Fruit fly (Drosophila melanogaster) whole organism, embryonic: ENCODE measurements around the gene Ube4B.

Experiments
- Bgb ChIP-seq: fragments of 200-800 bp; sonication (Bioruptor generic); IDR thresholded peaks from 2 replicates; pipeline ENCODE4 v1.3.6; 2022; ENCODE audit warnings: missing biosample characterization, missing genetic modification characterization; ENCODE audit not compliant: partially characterized antibody
- BtbVII ChIP-seq: fragments of 200-800 bp; sonication (Bioruptor generic); optimal IDR thresholded peaks from 3 replicates; lab custom pipeline; 2017; ENCODE audit warnings: missing biosample characterization, mild to moderate bottlenecking, missing genetic modification characterization
- CG1024 ChIP-seq: fragments of 200-800 bp; sonication (Bioruptor generic); IDR thresholded peaks from 2 replicates; pipeline ENCODE4 v1.3.6; 2022; ENCODE audit warnings: missing biosample characterization, missing genetic modification characterization
- CG10366 ChIP-seq: fragments of 200-800 bp; sonication (Bioruptor generic); IDR thresholded peaks from 2 replicates; pipeline ENCODE4 v1.3.6; 2022; ENCODE audit warnings: missing biosample characterization, missing genetic modification characterization
- CG11695 ChIP-seq: fragments of 200-800 bp; sonication (Bioruptor generic); IDR thresholded peaks from 3 replicates; pipeline ENCODE4 v1.3.6; 2022; ENCODE audit warnings: missing biosample characterization, missing genetic modification characterization
- CG12391 ChIP-seq: fragments of 200-800 bp; sonication (Bioruptor generic); optimal IDR thresholded peaks from 3 replicates; lab custom pipeline; 2018; ENCODE audit warnings: missing biosample characterization, mild to moderate bottlenecking, missing genetic modification characterization, moderate library complexity
- CG13424 ChIP-seq: fragments of 200-800 bp; sonication (Bioruptor generic); optimal IDR thresholded peaks from 2 replicates; lab custom pipeline; 2019; ENCODE audit warnings: missing biosample characterization, mild to moderate bottlenecking, missing genetic modification characterization, moderate library complexity
- CG14050 ChIP-seq: fragments of 200-800 bp; sonication (Bioruptor generic); IDR thresholded peaks from 3 replicates; pipeline ENCODE4 v1.3.6; 2022; ENCODE audit warnings: missing biosample characterization, missing genetic modification characterization
- CG14860 ChIP-seq: fragments of 200-800 bp; sonication (Bioruptor generic); IDR thresholded peaks from 3 replicates; pipeline ENCODE4 v1.3.6; 2022; ENCODE audit warnings: missing biosample characterization, missing genetic modification characterization; ENCODE audit not compliant: partially characterized antibody
- CG17912 ChIP-seq: fragments of 200-800 bp; sonication (Bioruptor generic); optimal IDR thresholded peaks from 2 replicates; lab custom pipeline; 2018; ENCODE audit warnings: missing biosample characterization, mild to moderate bottlenecking, missing genetic modification characterization
- CG2202 ChIP-seq: fragments of 200-800 bp; sonication (Bioruptor generic); optimal IDR thresholded peaks from 2 replicates; lab custom pipeline; 2018; ENCODE audit warnings: missing biosample characterization, mild to moderate bottlenecking, missing genetic modification characterization
- CG2875 ChIP-seq: fragments of 200-800 bp; sonication (Bioruptor generic); optimal IDR thresholded peaks from 2 replicates; lab custom pipeline; 2017; ENCODE audit warnings: missing biosample characterization, mild to moderate bottlenecking, missing genetic modification characterization, missing genetic modification reagents
- CG32767 ChIP-seq: fragments of 200-800 bp; sonication (Bioruptor generic); IDR thresholded peaks from 2 replicates; pipeline ENCODE4 v1.3.6; 2022; ENCODE audit warnings: missing biosample characterization, missing genetic modification characterization
- CG7556 ChIP-seq: fragments of 200-800 bp; sonication (Bioruptor generic); optimal IDR thresholded peaks from 2 replicates; lab custom pipeline; 2017; ENCODE audit warnings: missing biosample characterization, mild to moderate bottlenecking, missing genetic modification characterization
- CG7745 ChIP-seq: fragments of 200-800 bp; sonication (Bioruptor generic); optimal IDR thresholded peaks from 2 replicates; lab custom pipeline; 2018; ENCODE audit warnings: missing biosample characterization, mild to moderate bottlenecking, missing genetic modification characterization, moderate library complexity
- CG9932 ChIP-seq: fragments of 200-800 bp; sonication (Bioruptor generic); IDR thresholded peaks from 2 replicates; pipeline ENCODE4 v1.3.6; 2022; ENCODE audit warnings: missing biosample characterization, missing genetic modification characterization
- CHES-1-like ChIP-seq: fragments of 200-800 bp; sonication (Bioruptor generic); optimal IDR thresholded peaks from 2 replicates; lab custom pipeline; 2016; ENCODE audit warnings: missing biosample characterization, missing genetic modification characterization
- CkIIα-i1 ChIP-seq: fragments of 200-800 bp; sonication (Bioruptor generic); IDR thresholded peaks from 2 replicates; pipeline ENCODE4 v1.3.6; 2022; ENCODE audit warnings: missing biosample characterization, missing genetic modification characterization
- D19B ChIP-seq: fragments of 200-800 bp; sonication (Bioruptor generic); optimal IDR thresholded peaks from 2 replicates; lab custom pipeline; 2017; ENCODE audit warnings: missing biosample characterization, mild to moderate bottlenecking, missing genetic modification characterization
- Kr ChIP-seq: fragments of 200-800 bp; sonication (Bioruptor generic); optimal IDR thresholded peaks from 2 replicates; lab custom pipeline; 2017; ENCODE audit warnings: missing biosample characterization, mild to moderate bottlenecking, missing genetic modification characterization
- MESR4 ChIP-seq: fragments of 200-800 bp; sonication (Bioruptor generic); optimal IDR thresholded peaks from 2 replicates; lab custom pipeline; 2018; ENCODE audit warnings: missing biosample characterization, mild to moderate bottlenecking, missing genetic modification characterization, moderate library complexity
- MTF-1 ChIP-seq: fragments of 200-800 bp; sonication (Bioruptor generic); optimal IDR thresholded peaks from 2 replicates; lab custom pipeline; 2018; ENCODE audit warnings: missing biosample characterization, mild to moderate bottlenecking, missing genetic modification characterization, borderline replicate concordance
- NC2α ChIP-seq: fragments of 200-800 bp; sonication (Bioruptor generic); optimal IDR thresholded peaks from 2 replicates; lab custom pipeline; 2016; ENCODE audit warnings: missing biosample characterization, missing genetic modification characterization
- Neu2 ChIP-seq: fragments of 200-800 bp; sonication (Bioruptor generic); optimal IDR thresholded peaks from 3 replicates; lab custom pipeline; 2016; ENCODE audit warnings: missing biosample characterization, missing genetic modification characterization, borderline replicate concordance
- Oli ChIP-seq: fragments of 200-800 bp; sonication (Bioruptor generic); optimal IDR thresholded peaks from 2 replicates; lab custom pipeline; 2018; ENCODE audit warnings: missing biosample characterization, mild to moderate bottlenecking, missing genetic modification characterization, moderate library complexity
- PHDP ChIP-seq: fragments of 200-800 bp; sonication (Bioruptor generic); optimal IDR thresholded peaks from 3 replicates; lab custom pipeline; 2018; ENCODE audit warnings: missing biosample characterization, mild to moderate bottlenecking, missing genetic modification characterization, moderate library complexity
- Pdp1 ChIP-seq, 2 experiments: fragments of 200-800 bp; sonication (Bioruptor generic); optimal IDR thresholded peaks; 3 replicates each; lab custom pipeline; 2016; ENCODE audit warnings: missing biosample characterization in 2 of 2, missing genetic modification characterization in 2 of 2, mild to moderate bottlenecking in 1 of 2, moderate library complexity in 1 of 2
- Poxn ChIP-seq: fragments of 200-800 bp; sonication (Bioruptor generic); IDR thresholded peaks from 2 replicates; pipeline ENCODE4 v1.3.6; 2022; ENCODE audit warnings: missing biosample characterization, missing genetic modification characterization
- Six4 ChIP-seq: fragments of 200-800 bp; sonication (Bioruptor generic); optimal IDR thresholded peaks from 2 replicates; lab custom pipeline; 2016; ENCODE audit warnings: missing biosample characterization, missing genetic modification characterization
- Sry-β ChIP-seq: fragments of 200-800 bp; sonication (Bioruptor generic); optimal IDR thresholded peaks from 2 replicates; lab custom pipeline; 2018; ENCODE audit warnings: missing biosample characterization, mild to moderate bottlenecking, missing genetic modification characterization, moderate library complexity
- Ssrp ChIP-seq: fragments of 200-800 bp; sonication (Bioruptor generic); optimal IDR thresholded peaks from 2 replicates; lab custom pipeline; 2018; ENCODE audit warnings: missing biosample characterization, mild to moderate bottlenecking, missing genetic modification characterization, moderate library complexity
- Tbp ChIP-seq: fragments of >200 bp; optimal IDR thresholded peaks from 2 replicates; lab custom pipeline; 2018; ENCODE audit warnings: missing biosample characterization, missing genetic modification characterization
- YL-1 ChIP-seq: fragments of 200-800 bp; sonication (Bioruptor generic); optimal IDR thresholded peaks from 3 replicates; lab custom pipeline; 2017; ENCODE audit warnings: missing biosample characterization, mild to moderate bottlenecking, missing genetic modification characterization
- croc ChIP-seq: fragments of 200-800 bp; sonication (Bioruptor generic); conservative IDR thresholded peaks from 3 replicates; pipeline ENCODE4 v1.3.6; 2022; ENCODE audit warnings: missing biosample characterization, missing genetic modification characterization
- crp ChIP-seq, 2 experiments: fragments of 200-800 bp; sonication (Bioruptor generic); optimal IDR thresholded peaks; 2 replicates in 1 of 2; 3 replicates in 1 of 2; lab custom pipeline; 2017; ENCODE audit warnings: missing biosample characterization in 2 of 2, missing genetic modification characterization in 2 of 2, mild to moderate bottlenecking in 1 of 2, moderate library complexity in 1 of 2
- danr ChIP-seq: fragments of 200-800 bp; sonication (Bioruptor generic); IDR thresholded peaks from 2 replicates; pipeline ENCODE4 v1.3.6; 2022; ENCODE audit warnings: missing biosample characterization, missing genetic modification characterization
- dimm ChIP-seq: fragments of 200-800 bp; sonication (Bioruptor generic); IDR thresholded peaks from 2 replicates; pipeline ENCODE4 v1.3.6; 2022; ENCODE audit warnings: missing biosample characterization, missing genetic modification characterization
- fd102C ChIP-seq: fragments of 200-800 bp; sonication (Bioruptor generic); optimal IDR thresholded peaks from 2 replicates; lab custom pipeline; 2018; ENCODE audit warnings: missing biosample characterization, mild to moderate bottlenecking, missing genetic modification characterization, moderate library complexity
- fd96Cb ChIP-seq: fragments of 200-800 bp; sonication (Bioruptor generic); optimal IDR thresholded peaks from 2 replicates; lab custom pipeline; 2018; ENCODE audit warnings: missing biosample characterization, mild to moderate bottlenecking, missing genetic modification characterization, moderate library complexity
- fu2 ChIP-seq: fragments of 200-800 bp; sonication (Bioruptor generic); optimal IDR thresholded peaks from 2 replicates; lab custom pipeline; 2016; ENCODE audit warnings: missing biosample characterization, missing genetic modification characterization
- gfzf ChIP-seq: fragments of 200-800 bp; sonication (Bioruptor generic); optimal IDR thresholded peaks from 2 replicates; lab custom pipeline; 2016; ENCODE audit warnings: missing biosample characterization, mild to moderate bottlenecking, missing genetic modification characterization, moderate library complexity
- kah ChIP-seq: fragments of 200-800 bp; sonication (Bioruptor generic); optimal IDR thresholded peaks from 2 replicates; lab custom pipeline; 2018; ENCODE audit warnings: missing biosample characterization, mild to moderate bottlenecking, missing genetic modification characterization
- lola ChIP-seq, 3 experiments: fragments of >200 bp in 2 of 3; fragments of 200-800 bp in 1 of 3; sonication (Bioruptor generic) in 1 of 3; optimal IDR thresholded peaks; 2 replicates each; lab custom pipeline; 2017 to 2019; ENCODE audit warnings: missing biosample characterization in 3 of 3, missing genetic modification characterization in 3 of 3, mild to moderate bottlenecking in 1 of 3, moderate library complexity in 1 of 3
- p53 ChIP-seq: fragments of 200-800 bp; sonication (Bioruptor generic); optimal IDR thresholded peaks from 2 replicates; lab custom pipeline; 2016; ENCODE audit warnings: missing biosample characterization, missing genetic modification characterization
- phol ChIP-seq: fragments of 200-800 bp; sonication (Bioruptor generic); optimal IDR thresholded peaks from 3 replicates; lab custom pipeline; 2018; ENCODE audit warnings: missing biosample characterization, mild to moderate bottlenecking, missing genetic modification characterization, moderate library complexity
- pnt ChIP-seq: fragments of 200-800 bp; sonication (Bioruptor generic); optimal IDR thresholded peaks from 3 replicates; lab custom pipeline; 2016; ENCODE audit warnings: missing biosample characterization, missing genetic modification characterization
- sim ChIP-seq: fragments of 200-800 bp; sonication (Bioruptor generic); IDR thresholded peaks from 2 replicates; pipeline ENCODE4 v1.3.6; 2022; ENCODE audit warnings: missing biosample characterization, missing genetic modification characterization
- twi ChIP-seq: fragments of 200-800 bp; optimal IDR thresholded peaks from 2 replicates; lab custom pipeline; 2019; ENCODE audit warnings: missing biosample characterization, mild to moderate bottlenecking, missing genetic modification characterization, moderate library complexity
- tx ChIP-seq: fragments of 200-800 bp; sonication (Bioruptor generic); optimal IDR thresholded peaks from 2 replicates; lab custom pipeline; 2016; ENCODE audit warnings: missing biosample characterization, missing genetic modification characterization
- yki ChIP-seq: fragments of >200 bp; optimal IDR thresholded peaks from 3 replicates; lab custom pipeline; 2018

Ube4B gene

dm6 chr2L:13018992-13019484 lies at the start of gene Ube4B (continued):
- no peak for TF ChIP-seq CG17912 (GFP tag; lab: Kevin White, UChicago)
- TF ChIP-seq CG32767 (GFP tag; lab: Robert Waterston, UW) = no peak
- TF ChIP-seq Kr (GFP tag; lab: Kevin White, UChicago) = peak; percentile 12
- TF ChIP-seq Oli (tag; lab: Kevin White, UChicago) = peak; percentile 31
- TF ChIP-seq CG11695 (GFP tag; lab: Robert Waterston, UW) = 0 out of 3 replicates have a peak, but pooled peaks have one; percentile 12
- TF ChIP-seq crp (GFP tag; optimal IDR thresholded peaks at IDR 0.05; lab: Kevin White, UChicago) = peak in 1 of 2 experiments; percentile 8
- no peak for TF ChIP-seq dimm (GFP tag; lab: Robert Waterston, UW)
- no peak; the same call in 2 of the 3 replicates for TF ChIP-seq CG14050 (GFP tag; lab: Robert Waterston, UW)
- no peak for TF ChIP-seq Tbp (GFP tag; lab: Kevin White, UChicago)
- TF ChIP-seq CG2202 (tag; lab: Kevin White, UChicago) = no peak
- TF ChIP-seq fd102C (GFP tag; lab: Kevin White, UChicago) = no peak
- TF ChIP-seq fd96Cb = no peak
- no peak for TF ChIP-seq CG7745 (tag; lab: Kevin White, UChicago)
- no peak for TF ChIP-seq danr (GFP tag; lab: Robert Waterston, UW)
- TF ChIP-seq tx (GFP tag; lab: Kevin White, UChicago) = peak; percentile 56
- no peak for TF ChIP-seq lola (GFP tag; optimal IDR thresholded peaks at IDR 0.05; lab: Kevin White, UChicago)
- TF ChIP-seq Bgb (GFP tag; lab: Robert Waterston, UW) = peak; percentile 88
- peak; percentile 57 for TF ChIP-seq pnt
- no peak for TF ChIP-seq twi (tag; lab: Kevin White, UChicago)
- peak; percentile 88 for TF ChIP-seq MESR4
- peak; percentile 93 for TF ChIP-seq gfzf (GFP tag; lab: Kevin White, UChicago)
- TF ChIP-seq CHES-1-like (GFP tag; lab: Kevin White, UChicago) = peak; percentile 92
- TF ChIP-seq kah (GFP tag; lab: Kevin White, UChicago) = no peak
- TF ChIP-seq CG12391 (tag; lab: Kevin White, UChicago) = no peak
- no peak for TF ChIP-seq CG2875 (GFP tag; lab: Kevin White, UChicago)
- peak; percentile 61 for TF ChIP-seq p53 (GFP tag; lab: Kevin White, UChicago)
- no peak for TF ChIP-seq BtbVII
- TF ChIP-seq Pdp1 (GFP tag; optimal IDR thresholded peaks at IDR 0.05; lab: Kevin White, UChicago) = peak; percentile 62 to 72
- peak; percentile 57 for TF ChIP-seq fu2 (GFP tag; lab: Kevin White, UChicago)
- TF ChIP-seq CG9932 (GFP tag; lab: Robert Waterston, UW) = peak; percentile 97
- TF ChIP-seq MTF-1 (GFP tag; lab: Kevin White, UChicago) = no peak
- no peak for TF ChIP-seq CkIIα-i1 (GFP tag; lab: Robert Waterston, UW)
- TF ChIP-seq Neu2 (GFP tag; lab: Kevin White, UChicago) = no peak
- no peak for TF ChIP-seq Poxn
- TF ChIP-seq CG10366 (GFP tag; lab: Robert Waterston, UW) = peak; percentile 44
- no peak for TF ChIP-seq D19B (GFP tag; lab: Kevin White, UChicago)
- peak; percentile 58; the same call in 1 of the 2 replicates for TF ChIP-seq CG1024 (GFP tag; lab: Robert Waterston, UW)
- peak; percentile 27 for TF ChIP-seq Ssrp (tag; lab: Kevin White, UChicago)
- TF ChIP-seq CG14860 (GFP tag; lab: Robert Waterston, UW) = peak; percentile 78
- peak; percentile 25 for TF ChIP-seq Sry-β (GFP tag; lab: Kevin White, UChicago)
- TF ChIP-seq yki = no peak
- no peak for TF ChIP-seq CG7556 (GFP tag; lab: Kevin White, UChicago)
- peak; percentile 95 for TF ChIP-seq YL-1 (GFP tag; lab: Kevin White, UChicago)
- no peak for TF ChIP-seq sim (GFP tag; lab: Robert Waterston, UW)
- TF ChIP-seq Six4 (GFP tag; lab: Kevin White, UChicago) = peak; percentile 26
- peak; percentile 60 for TF ChIP-seq phol
- TF ChIP-seq CG13424 (tag; lab: Kevin White, UChicago) = peak; percentile 70
- TF ChIP-seq PHDP = no peak
- no peak for TF ChIP-seq croc (GFP tag; lab: Robert Waterston, UW)
- peak; percentile 55 for TF ChIP-seq NC2α (GFP tag; lab: Kevin White, UChicago)
